Fruit fly (Drosophila melanogaster): ENCODE data around the gene CG9231.

Gene CG9231

DNA sequence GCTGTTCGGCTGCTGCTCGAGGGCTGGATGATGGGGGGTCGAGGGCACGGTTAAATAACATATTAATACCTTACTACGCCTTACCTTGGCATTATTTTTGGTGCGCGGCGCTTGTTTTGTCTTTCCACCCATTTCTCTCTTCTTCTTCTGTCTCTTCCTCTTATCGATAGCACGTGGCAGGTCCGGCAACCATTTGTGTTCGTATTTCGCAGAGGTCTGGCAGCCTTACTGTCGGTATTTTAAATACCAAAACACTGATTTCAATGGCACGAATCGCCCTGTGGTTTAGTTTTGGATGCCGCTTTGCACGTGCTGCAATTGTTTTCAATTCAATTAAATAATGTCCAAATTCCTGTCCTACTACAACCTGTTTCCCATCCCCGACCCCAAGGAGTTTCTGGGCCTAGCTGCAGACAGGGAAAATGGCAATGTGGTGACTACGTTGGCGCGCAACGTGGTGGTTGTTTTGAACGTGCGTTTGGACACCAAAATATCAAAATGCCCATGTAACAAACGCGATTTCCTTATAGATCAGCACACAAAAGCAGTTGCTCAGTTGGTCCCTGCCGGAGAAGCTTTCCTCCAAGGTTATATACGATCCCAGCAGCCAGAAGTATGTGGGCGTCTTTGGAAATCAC lies 33.5 kb downstream of the CG9231 start, which contains the start of the genes Ltn1 and CG9300:
Ltn1 (minus strand) TSS at position 155 of the 638 bp plus-strand sequence.
CG9300 (plus strand) TSS at position 285 of the 638 bp plus-strand sequence.
- TF ChIP-seq Sox15 (GFP tag; optimal IDR thresholded peaks at IDR 0.05): no peak
- no peak for TF ChIP-seq Sox14 (GFP tag; optimal IDR thresholded peaks at IDR 0.05)
- TF ChIP-seq dac (GFP tag; optimal IDR thresholded peaks at IDR 0.05): no peak
- no peak for TF ChIP-seq pdm3 (GFP tag; optimal IDR thresholded peaks at IDR 0.05)

DNA sequence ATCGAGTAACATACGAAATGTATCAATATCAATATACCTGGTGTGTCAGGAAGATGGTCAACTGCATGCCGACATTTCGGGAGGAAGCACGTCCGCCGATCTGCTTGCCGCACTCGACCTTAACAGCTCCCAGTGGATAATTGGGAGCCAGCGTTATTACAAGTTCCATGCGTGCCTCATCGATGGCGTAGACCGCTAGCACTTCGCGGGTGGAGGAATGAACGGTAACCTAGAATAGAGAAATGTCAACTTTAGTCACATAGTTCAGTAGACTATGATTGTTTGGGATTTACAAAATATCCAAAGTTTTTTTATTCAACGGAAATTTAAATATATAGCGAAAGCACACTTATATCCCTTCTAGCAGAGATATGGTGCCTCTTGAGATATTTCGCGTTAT lies 41.0 kb downstream of the CG9231 start, which contains the start of the genes CG46435 and Rcd7:
CG46435 (plus strand) TSS at position 301 of the 400 bp plus-strand sequence.
Rcd7 (plus strand) TSS at position 301 of the 400 bp plus-strand sequence.
- TF ChIP-seq dsx (GFP tag; optimal IDR thresholded peaks at IDR 0.05; ENCODE audit: poor library complexity, severe bottlenecking) (no peak), CG3919 (GFP tag; optimal IDR thresholded peaks at IDR 0.05) (no peak), CG8319 (GFP tag; optimal IDR thresholded peaks at IDR 0.05) (no peak), CG6854 (GFP tag; optimal IDR thresholded peaks at IDR 0.05) (no peak), eg (GFP tag; IDR thresholded peaks at IDR 0.05) (no peak), fd85E (GFP tag; optimal IDR thresholded peaks at IDR 0.05) (no peak), Hr39 (GFP tag; optimal IDR thresholded peaks at IDR 0.05) (no peak), Lpt (GFP tag; optimal IDR thresholded peaks at IDR 0.05) (no peak), vri (GFP tag; optimal IDR thresholded peaks at IDR 0.05) (no peak), CG4318 (GFP tag; optimal IDR thresholded peaks at IDR 0.05) (no peak), CG6808 (GFP tag; optimal IDR thresholded peaks at IDR 0.05) (no peak), CG11902 (GFP tag; optimal IDR thresholded peaks at IDR 0.05) (no peak)

DNA sequence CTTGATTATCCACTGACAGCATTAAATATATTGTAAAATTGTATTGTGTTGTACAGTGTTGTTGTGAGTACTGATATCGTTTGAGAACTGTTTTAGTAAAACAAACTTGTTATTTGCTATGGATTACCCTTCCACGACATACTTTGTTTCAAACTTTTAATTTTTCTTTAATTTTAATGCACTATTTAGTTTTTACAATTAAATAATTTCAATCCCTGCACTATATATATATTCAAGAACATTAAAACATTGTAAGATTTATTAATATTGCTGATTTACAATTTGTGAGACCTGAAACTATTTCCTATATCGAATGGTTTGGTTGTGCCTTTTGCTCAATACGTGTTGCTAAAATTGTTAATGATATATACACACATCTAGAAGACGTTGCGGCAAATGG lies 41.7 kb downstream of the CG9231 start, which contains the start of the genes CG46434 and Dred:
CG46434 (minus strand) TSS at position 101 of the 400 bp plus-strand sequence.
Dred (minus strand) TSS at position 101 of the 400 bp plus-strand sequence.
- TF ChIP-seq Met (GFP tag; optimal IDR thresholded peaks at IDR 0.05): no peak
- no peak for TF ChIP-seq CG7368 (GFP tag; optimal IDR thresholded peaks at IDR 0.05)
- no peak for TF ChIP-seq lz (GFP tag; optimal IDR thresholded peaks at IDR 0.05)
- no peak for TF ChIP-seq Eip78C (GFP tag)
- TF ChIP-seq Sox14 (GFP tag; optimal IDR thresholded peaks at IDR 0.05): no peak
- TF ChIP-seq CG34406 (GFP tag; optimal IDR thresholded peaks at IDR 0.05): no peak
- TF ChIP-seq CG11902 (GFP tag; optimal IDR thresholded peaks at IDR 0.05): no peak
- no peak for TF ChIP-seq Ets96B (tag; optimal IDR thresholded peaks at IDR 0.05)

Measured in whole organism, prepupa.